Worm (Caenorhabditis elegans): ENCODE data around the gene nspb-4.

DNA sequence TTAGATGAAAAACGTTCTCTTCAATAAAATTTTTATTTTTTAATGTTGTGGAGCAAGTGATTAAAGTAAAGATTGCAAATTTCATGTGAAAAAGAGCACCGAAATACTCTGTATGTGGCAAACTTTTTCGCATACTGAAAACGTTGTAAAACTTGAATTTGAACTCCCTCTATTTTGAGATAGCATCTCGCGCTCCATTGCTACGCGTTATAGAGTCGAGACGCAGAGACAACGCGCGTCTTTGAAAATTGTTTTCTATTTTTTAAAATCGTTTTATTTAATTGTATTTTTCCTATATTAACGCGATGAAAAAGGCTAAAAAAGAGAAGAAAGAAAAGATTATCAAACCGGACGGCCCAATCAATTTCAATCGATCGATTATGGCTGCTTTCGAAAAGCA, 49.4 kb upstream of the nspb-4 start, which contains the start of gene fan-1:
- TF ChIP-seq flh-1 (GFP tag; optimal IDR thresholded peaks at IDR 0.05) (no peak), nhr-237 (tag; optimal IDR thresholded peaks at IDR 0.05) (peak; percentile 28), nhr-12 (tag; optimal IDR thresholded peaks at IDR 0.05) (no peak), nhr-28 (tag; optimal IDR thresholded peaks at IDR 0.05) (no peak), lsy-2 (tag; optimal IDR thresholded peaks at IDR 0.05) (no peak), lin-32 (GFP tag; optimal IDR thresholded peaks at IDR 0.05) (no peak), unc-62 (GFP tag; optimal IDR thresholded peaks at IDR 0.05) (no peak), blmp-1 (tag; optimal IDR thresholded peaks at IDR 0.05) (no peak), nhr-76 (tag; optimal IDR thresholded peaks at IDR 0.05) (no peak), ces-1 (GFP tag; optimal IDR thresholded peaks at IDR 0.05) (peak; percentile 50), M03D4.4 (tag; optimal IDR thresholded peaks at IDR 0.05) (no peak), zip-8 (tag; optimal IDR thresholded peaks at IDR 0.05) (no peak), pha-4 (tag; optimal IDR thresholded peaks at IDR 0.05) (peak; percentile 9)

All from whole organism, mixed stage, embryonic.